Worm (Caenorhabditis elegans) whole organism, L4 larva: ENCODE data around the gene syx-2.

ENCODE experiments used
- D1046.2 ChIP-seq: fragments of 200-800 bp; sonication (Bioruptor generic); IDR thresholded peaks from 2 replicates; pipeline ENCODE4 v1.3.6; 2022; ENCODE audit warnings: missing genetic modification characterization, missing compliant biosample characterization
- F10B5.3 ChIP-seq: sonication (generic microtip); optimal IDR thresholded peaks from 2 replicates; lab custom pipeline; 2016; ENCODE audit warnings: mild to moderate bottlenecking, missing genetic modification characterization, missing compliant biosample characterization
- F26F4.8 ChIP-seq: fragments of 200-800 bp; sonication (Bioruptor generic); conservative IDR thresholded peaks from 2 replicates; pipeline ENCODE4 v1.3.6; 2022; ENCODE audit warnings: missing genetic modification characterization, missing compliant biosample characterization
- Y48G9A.11 ChIP-seq: fragments of 200-800 bp; sonication (Bioruptor generic); IDR thresholded peaks from 2 replicates; pipeline ENCODE4 v1.3.6; 2022; ENCODE audit warnings: missing genetic modification reagents, missing genetic modification characterization, missing compliant biosample characterization
- ZK337.2 ChIP-seq: fragments of 200-800 bp; sonication (Bioruptor generic); IDR thresholded peaks from 2 replicates; pipeline ENCODE4 v1.3.6; 2022; ENCODE audit warnings: missing genetic modification reagents, missing genetic modification characterization, missing compliant biosample characterization
- aha-1 ChIP-seq: fragments of 150-350 bp; peaks from one replicate; lab custom pipeline; 2014; ENCODE audit warnings: missing biosample characterization, missing genetic modification characterization
- aly-2 ChIP-seq: sonication (generic microtip); optimal IDR thresholded peaks from 2 replicates; lab custom pipeline; 2018; ENCODE audit warnings: missing biosample characterization, missing genetic modification characterization
- arid-1 ChIP-seq: fragments of 200-800 bp; sonication (Bioruptor generic); conservative IDR thresholded peaks from 2 replicates; pipeline ENCODE4 v1.3.6; 2022; ENCODE audit warnings: missing genetic modification reagents, missing genetic modification characterization, missing compliant biosample characterization
- cey-2 ChIP-seq: sonication (generic microtip); optimal IDR thresholded peaks from 3 replicates; lab custom pipeline; 2017; ENCODE audit warnings: missing genetic modification characterization, mild to moderate bottlenecking, missing compliant biosample characterization, antibody characterized with exemption, borderline replicate concordance; ENCODE audit not compliant: insufficient read depth
- ctbp-1 ChIP-seq: fragments of 200-800 bp; sonication (Bioruptor generic); IDR thresholded peaks from 2 replicates; pipeline ENCODE4 v1.3.6; 2022; ENCODE audit warnings: missing genetic modification reagents, missing genetic modification characterization, missing compliant biosample characterization
- daf-16 ChIP-seq, 3 experiments: sonication (generic microtip); optimal IDR thresholded peaks; 2 replicates each; lab custom pipeline; 2016 to 2017; ENCODE audit warnings: missing genetic modification characterization in 3 of 3, missing genetic modification reagents in 3 of 3, mild to moderate bottlenecking in 2 of 3, missing compliant biosample characterization in 2 of 3, missing biosample characterization in 1 of 3, moderate library complexity in 1 of 3
- daf-19 ChIP-seq: fragments of 200-800 bp; sonication (Bioruptor generic); conservative IDR thresholded peaks from 2 replicates; pipeline ENCODE4 v1.3.6; 2022; ENCODE audit warnings: missing genetic modification characterization, missing compliant biosample characterization
- dmd-6 ChIP-seq: fragments of 200-800 bp; sonication (Bioruptor generic); IDR thresholded peaks from 2 replicates; pipeline ENCODE4 v1.3.6; 2022; ENCODE audit warnings: missing genetic modification reagents, missing genetic modification characterization, missing compliant biosample characterization
- dmd-9 ChIP-seq: fragments of 200-800 bp; sonication (Bioruptor generic); IDR thresholded peaks from 2 replicates; pipeline ENCODE4 v1.3.6; 2022; ENCODE audit warnings: missing genetic modification reagents, missing genetic modification characterization, missing compliant biosample characterization
- dve-1 ChIP-seq: sonication (generic microtip); optimal IDR thresholded peaks from 2 replicates; lab custom pipeline; 2017; ENCODE audit warnings: antibody characterized with exemption, mild to moderate bottlenecking, missing genetic modification characterization, missing compliant biosample characterization; ENCODE audit not compliant: insufficient read depth
- fos-1 ChIP-seq: fragments of 150-350 bp; optimal IDR thresholded peaks from 2 replicates; lab custom pipeline; 2014; ENCODE audit warnings: missing biosample characterization, missing genetic modification characterization
- gei-8 ChIP-seq: fragments of 200-800 bp; sonication (Bioruptor generic); optimal IDR thresholded peaks from 2 replicates; lab custom pipeline; 2018; ENCODE audit warnings: mild to moderate bottlenecking, missing genetic modification characterization, missing compliant biosample characterization
- hif-1 ChIP-seq, 2 experiments: sonication (generic microtip); optimal IDR thresholded peaks; 2 replicates each; lab custom pipeline; 2016 to 2017; ENCODE audit warnings: missing compliant biosample characterization in 2 of 2, missing genetic modification characterization in 2 of 2, missing genetic modification reagents in 2 of 2, missing genotype in 2 of 2, mild to moderate bottlenecking in 1 of 2
- hlh-11 ChIP-seq: fragments of 200-800 bp; sonication (Bioruptor generic); optimal IDR thresholded peaks from 2 replicates; lab custom pipeline; 2018; ENCODE audit warnings: mild to moderate bottlenecking, missing genetic modification characterization, missing compliant biosample characterization
- hlh-30 ChIP-seq: sonication (generic microtip); optimal IDR thresholded peaks from 2 replicates; lab custom pipeline; 2017; ENCODE audit warnings: antibody characterized with exemption, mild to moderate bottlenecking, missing genetic modification characterization, missing compliant biosample characterization; ENCODE audit not compliant: insufficient read depth
- jun-1 ChIP-seq: fragments of 150-350 bp; optimal IDR thresholded peaks from 2 replicates; lab custom pipeline; 2014; ENCODE audit warnings: missing biosample characterization, missing genetic modification reagents, missing genetic modification characterization
- lin-39 ChIP-seq: fragments of 150-350 bp; optimal IDR thresholded peaks from 2 replicates; lab custom pipeline; 2014; ENCODE audit warnings: missing biosample characterization, missing genetic modification reagents, missing genetic modification characterization
- lsy-2 ChIP-seq, 2 experiments: fragments of 150-350 bp in 1 of 2; sonication (generic microtip) in 1 of 2; optimal IDR thresholded peaks; 2 replicates each; lab custom pipeline; 2014 to 2017; ENCODE audit warnings: missing biosample characterization in 2 of 2, missing genetic modification characterization in 2 of 2
- mdl-1 ChIP-seq, 2 experiments: fragments of 150-350 bp in 1 of 2; sonication (generic microtip) in 1 of 2; optimal IDR thresholded peaks; 2 replicates each; lab custom pipeline; 2014 to 2017; ENCODE audit warnings: missing biosample characterization in 2 of 2, missing genetic modification characterization in 2 of 2
- mep-1 ChIP-seq: fragments of 150-350 bp; sonication (generic microtip); optimal IDR thresholded peaks from 3 replicates; lab custom pipeline; 2014; ENCODE audit warnings: missing biosample characterization, missing genetic modification characterization
- mes-2 ChIP-seq: sonication (generic microtip); optimal IDR thresholded peaks from 2 replicates; lab custom pipeline; 2016; ENCODE audit warnings: missing genotype, mild to moderate bottlenecking, missing genetic modification characterization, missing compliant biosample characterization; ENCODE audit not compliant: poor library complexity, severe bottlenecking
- mxl-3 ChIP-seq: fragments of 200-800 bp; sonication (Bioruptor generic); optimal IDR thresholded peaks from 2 replicates; lab custom pipeline; 2018; ENCODE audit warnings: mild to moderate bottlenecking, missing genetic modification characterization, missing compliant biosample characterization
- nhr-10 ChIP-seq: fragments of 150-350 bp; optimal IDR thresholded peaks from 2 replicates; lab custom pipeline; 2014; ENCODE audit warnings: missing biosample characterization, missing genetic modification characterization
- nhr-11 ChIP-seq: fragments of 150-350 bp; optimal IDR thresholded peaks from 2 replicates; lab custom pipeline; 2014; ENCODE audit warnings: missing biosample characterization, missing genetic modification characterization
- nhr-111 ChIP-seq: fragments of 200-800 bp; sonication (Bioruptor generic); optimal IDR thresholded peaks from 2 replicates; lab custom pipeline; 2018; ENCODE audit warnings: mild to moderate bottlenecking, missing genetic modification characterization, missing compliant biosample characterization
- nhr-25 ChIP-seq: sonication (generic microtip); optimal IDR thresholded peaks from 2 replicates; lab custom pipeline; 2017; ENCODE audit warnings: missing genetic modification characterization, mild to moderate bottlenecking, missing compliant biosample characterization, antibody characterized with exemption, moderate library complexity, borderline replicate concordance; ENCODE audit not compliant: insufficient read depth
- nhr-28 ChIP-seq: fragments of 150-350 bp; optimal IDR thresholded peaks from 2 replicates; lab custom pipeline; 2014; ENCODE audit warnings: missing biosample characterization, missing genetic modification characterization
- nhr-48 ChIP-seq: sonication (generic microtip); optimal IDR thresholded peaks from 2 replicates; lab custom pipeline; 2016; ENCODE audit warnings: mild to moderate bottlenecking, missing genetic modification characterization, missing compliant biosample characterization
- nhr-77 ChIP-seq: fragments of 150-350 bp; optimal IDR thresholded peaks from 2 replicates; lab custom pipeline; 2014; ENCODE audit warnings: missing biosample characterization, missing genetic modification characterization
- pha-4 ChIP-seq, 2 experiments: fragments of 150-350 bp in 1 of 2; fragments of 200-800 bp in 1 of 2; sonication (Bioruptor generic) in 1 of 2; IDR thresholded peaks in 1 of 2; optimal IDR thresholded peaks in 1 of 2; 2 replicates each; pipeline versions ENCODE4 v1.3.6 to Lab custom; 2014 to 2022; ENCODE audit warnings: missing genetic modification characterization in 2 of 2, missing genetic modification reagents in 2 of 2, missing biosample characterization in 1 of 2, missing compliant biosample characterization in 1 of 2
- php-3 ChIP-seq: fragments of 200-800 bp; sonication (Bioruptor generic); IDR thresholded peaks from 2 replicates; pipeline ENCODE4 v1.3.6; 2022; ENCODE audit warnings: missing genetic modification reagents, missing genetic modification characterization, missing compliant biosample characterization
- rbr-2 ChIP-seq: sonication (generic microtip); optimal IDR thresholded peaks from 2 replicates; lab custom pipeline; 2016; ENCODE audit warnings: missing genotype, missing genetic modification characterization, missing compliant biosample characterization
- saeg-2 ChIP-seq: fragments of 200-800 bp; sonication (Bioruptor generic); IDR thresholded peaks from 2 replicates; pipeline ENCODE4 v1.3.6; 2022; ENCODE audit warnings: missing genetic modification reagents, missing genetic modification characterization, missing compliant biosample characterization
- skn-1 ChIP-seq: fragments of 150-350 bp; optimal IDR thresholded peaks from 2 replicates; lab custom pipeline; 2014; ENCODE audit warnings: missing biosample characterization, missing genetic modification characterization
- spr-1 ChIP-seq: sonication (generic microtip); optimal IDR thresholded peaks from 2 replicates; lab custom pipeline; 2016; ENCODE audit warnings: mild to moderate bottlenecking, missing genetic modification characterization, missing compliant biosample characterization
- tra-1 ChIP-seq: fragments of 200-800 bp; sonication (Bioruptor generic); IDR thresholded peaks from 2 replicates; pipeline ENCODE4 v1.3.6; 2022; ENCODE audit warnings: missing genetic modification reagents, missing genetic modification characterization, missing compliant biosample characterization
- unc-39 ChIP-seq: sonication (generic microtip); optimal IDR thresholded peaks from 2 replicates; lab custom pipeline; 2017; ENCODE audit warnings: missing biosample characterization, missing genetic modification characterization
- unc-62 ChIP-seq, 3 experiments: fragments of 150-350 bp in 1 of 3; sonication (generic microtip); optimal IDR thresholded peaks in 2 of 3; peaks in 1 of 3; 1 replicate in 1 of 3; 2 replicates in 2 of 3; lab custom pipeline; 2014 to 2017; ENCODE audit warnings: missing biosample characterization in 3 of 3, missing genetic modification characterization in 3 of 3, missing genetic modification reagents in 3 of 3, missing genotype in 1 of 3
- zfp-3 ChIP-seq: fragments of 200-800 bp; sonication (Bioruptor generic); conservative IDR thresholded peaks from 2 replicates; pipeline ENCODE4 v1.3.6; 2022; ENCODE audit warnings: missing genetic modification reagents, missing genetic modification characterization, missing compliant biosample characterization
- ztf-7 ChIP-seq: fragments of 150-350 bp; optimal IDR thresholded peaks from 2 replicates; lab custom pipeline; 2014; ENCODE audit warnings: missing biosample characterization, missing genetic modification characterization

Gene syx-2

ce11 chrX:13974448-13975071 is 14.6 kb downstream of the syx-2 start:
- TF ChIP-seq daf-16 (GFP tag; optimal IDR thresholded peaks at IDR 0.05; lab: Kevin White, UChicago), result no peak
- TF ChIP-seq daf-16 (tag; optimal IDR thresholded peaks at IDR 0.05; lab: Kevin White, UChicago), result peak; percentile 45
- peak in 1 of 2 experiments; percentile 15 for TF ChIP-seq lsy-2 (tag; optimal IDR thresholded peaks at IDR 0.05; lab: Kevin White, UChicago)
- peak in 1 of 2 experiments; percentile 95 for TF ChIP-seq unc-62 (GFP tag; optimal IDR thresholded peaks at IDR 0.05 in 1 of 2; lab: Kevin White, UChicago)
- no peak for TF ChIP-seq unc-62 (tag; optimal IDR thresholded peaks at IDR 0.05; lab: Kevin White, UChicago)
- TF ChIP-seq saeg-2 (GFP tag; lab: Robert Waterston, UW), result 0 out of 2 replicates have a peak, but pooled peaks have one; percentile 41
- TF ChIP-seq unc-39, result no peak
- peak; percentile 54; the same call in 1 of the 2 replicates for TF ChIP-seq php-3 (GFP tag; lab: Robert Waterston, UW)
- TF ChIP-seq D1046.2 (GFP tag; lab: Robert Waterston, UW), result no peak
- TF ChIP-seq nhr-25 (tag; lab: Kevin White, UChicago), result peak; percentile 19
- peak; percentile 19 for TF ChIP-seq ztf-7 (tag; lab: Kevin White, UChicago)
- peak; percentile 37 for TF ChIP-seq hlh-30 (tag; lab: Kevin White, UChicago)
- TF ChIP-seq nhr-48, result peak; percentile 85
- TF ChIP-seq ctbp-1 (GFP tag; lab: Robert Waterston, UW), result peak; percentile 47; the same call in 1 of the 2 replicates
- no peak for TF ChIP-seq nhr-111 (GFP tag; lab: Kevin White, UChicago)
- no peak for TF ChIP-seq gei-8 (GFP tag; lab: Kevin White, UChicago)
- peak; percentile 68 for TF ChIP-seq hlh-11 (tag; lab: Kevin White, UChicago)
- peak; percentile 55 for TF ChIP-seq nhr-77
- TF ChIP-seq fos-1 (tag; lab: Kevin White, UChicago), result no peak
- peak; percentile 99 for TF ChIP-seq nhr-28 (tag; lab: Kevin White, UChicago)
- TF ChIP-seq tra-1 (GFP tag; lab: Robert Waterston, UW), result peak; percentile 33; the same call in 1 of the 2 replicates
- TF ChIP-seq dmd-6 (GFP tag; lab: Robert Waterston, UW), result peak; percentile 58
- peak; percentile 19 for TF ChIP-seq mep-1 (tag; lab: Kevin White, UChicago)
- no peak for TF ChIP-seq F10B5.3 (tag; lab: Kevin White, UChicago)
- no peak for TF ChIP-seq ZK337.2 (GFP tag; lab: Robert Waterston, UW)
- TF ChIP-seq dve-1, result peak; percentile 41
- TF ChIP-seq mxl-3 (GFP tag; lab: Kevin White, UChicago), result peak; percentile 32

- TF ChIP-seq cey-2 (tag; lab: Kevin White, UChicago) (no peak), dve-1 (no peak), lsy-2 (tag; optimal IDR thresholded peaks at IDR 0.05; lab: Kevin White, UChicago) (peak in 1 of 2 experiments; percentile 48), nhr-28 (tag; lab: Kevin White, UChicago) (peak; percentile 79), hif-1 (tag; optimal IDR thresholded peaks at IDR 0.05; lab: Kevin White, UChicago) (peak in 1 of 2 experiments; percentile 15), nhr-11 (tag; lab: Kevin White, UChicago) (peak; percentile 53), nhr-10 (no peak), aha-1 (tag; lab: Kevin White, UChicago) (peak; percentile 97), aly-2 (tag; lab: Kevin White, UChicago) (no peak), nhr-48 (no peak), F26F4.8 (no peak), zfp-3 (GFP tag; lab: Robert Waterston, UW) (no peak), lin-39 (tag; lab: Kevin White, UChicago) (no peak), daf-19 (GFP tag; lab: Robert Waterston, UW) (no peak), mdl-1 (tag; optimal IDR thresholded peaks at IDR 0.05; lab: Kevin White, UChicago) (peak in 1 of 2 experiments; percentile 79), jun-1 (tag; lab: Kevin White, UChicago) (no peak), Y48G9A.11 (GFP tag; lab: Robert Waterston, UW) (no peak), arid-1 (GFP tag; lab: Robert Waterston, UW) (no peak), mxl-3 (GFP tag; lab: Kevin White, UChicago) (peak; percentile 58), mes-2 (tag; lab: Kevin White, UChicago) (peak; percentile 27), dmd-9 (GFP tag; lab: Robert Waterston, UW) (no peak), php-3 (GFP tag; lab: Robert Waterston, UW) (no peak), spr-1 (tag; lab: Kevin White, UChicago) (no peak), rbr-2 (no peak), pha-4 (GFP tag; IDR thresholded peaks at IDR 0.05; lab: Robert Waterston, UW) (no peak), pha-4 (tag; optimal IDR thresholded peaks at IDR 0.05; lab: Kevin White, UChicago) (no peak), hlh-11 (tag; lab: Kevin White, UChicago) (peak; percentile 80), skn-1 (tag; lab: Kevin White, UChicago) (no peak)
These were observed 15.4 kb downstream of the syx-2 start, which contains the start of gene F48F7.5 for ce11 chrX:13975314-13975713. Gene F48F7.5, plus strand, starts transcription at chrX:13975653.
